Fruit fly (Drosophila melanogaster): ENCODE results near the gene Ack.
A peak's percentile ranks its signal among the peaks of the same experiment; 100 is the strongest.

Gene Ack

dm6 chr3L:4070221-4070995, 37.6 kb upstream of the Ack start (continued):
- TF ChIP-seq CG8290 (GFP tag; optimal IDR thresholded peaks at IDR 0.05) (no peak), CG8290 (tag; optimal IDR thresholded peaks at IDR 0.05) (peak in 1 of 2 experiments; percentile 96), twi (tag; optimal IDR thresholded peaks at IDR 0.05) (peak; percentile 33), ac (GFP tag; optimal IDR thresholded peaks at IDR 0.05) (peak; percentile 4), slou (GFP tag; optimal IDR thresholded peaks at IDR 0.05) (peak; percentile 83), Hey (tag; optimal IDR thresholded peaks at IDR 0.05) (peak; percentile 6), NfI (GFP tag; optimal IDR thresholded peaks at IDR 0.05) (peak; percentile 94), kni (GFP tag; optimal IDR thresholded peaks at IDR 0.05) (no peak), NC2α (GFP tag; optimal IDR thresholded peaks at IDR 0.05) (peak; percentile 72), D19B (GFP tag; optimal IDR thresholded peaks at IDR 0.05) (peak; percentile 98), Ada2b (GFP tag; IDR thresholded peaks at IDR 0.05) (peak; percentile 95), CG4404 (GFP tag; IDR thresholded peaks at IDR 0.05) (peak; percentile 75), Bteb2 (GFP tag; optimal IDR thresholded peaks at IDR 0.05) (peak; percentile 76), exex (tag; optimal IDR thresholded peaks at IDR 0.05) (peak; percentile 56), bigmax (GFP tag; optimal IDR thresholded peaks at IDR 0.05) (no peak), CG10565 (GFP tag; optimal IDR thresholded peaks at IDR 0.05) (peak; percentile 46), klu (GFP tag; IDR thresholded peaks at IDR 0.05) (peak; percentile 79), mld (GFP tag; IDR thresholded peaks at IDR 0.05; ENCODE audit: partially characterized antibody) (no peak), ems (GFP tag; optimal IDR thresholded peaks at IDR 0.05) (peak; percentile 47), CG17328 (GFP tag; IDR thresholded peaks at IDR 0.05) (peak; percentile 94), Kr (GFP tag; optimal IDR thresholded peaks at IDR 0.05) (no peak), Dfd (GFP tag; optimal IDR thresholded peaks at IDR 0.05) (no peak), CG34422 (GFP tag; IDR thresholded peaks at IDR 0.05) (peak; percentile 88), CG10959 (GFP tag; IDR thresholded peaks at IDR 0.05) (peak; percentile 73), tio (GFP tag; optimal IDR thresholded peaks at IDR 0.05) (peak; percentile 73), yki (optimal IDR thresholded peaks at IDR 0.05) (no peak), Xrp1 (GFP tag; IDR thresholded peaks at IDR 0.05) (peak; percentile 90), CG8765 (GFP tag; IDR thresholded peaks at IDR 0.05) (peak; percentile 65), C15 (GFP tag; IDR thresholded peaks at IDR 0.05) (peak; percentile 86), Fer2 (tag; optimal IDR thresholded peaks at IDR 0.05) (peak; percentile 64), CG12104 (GFP tag; optimal IDR thresholded peaks at IDR 0.05) (peak; percentile 46), CG10462 (GFP tag; optimal IDR thresholded peaks at IDR 0.05) (peak; percentile 36), CG7786 (GFP tag; optimal IDR thresholded peaks at IDR 0.05) (peak; percentile 93), CG31388 (GFP tag; optimal IDR thresholded peaks at IDR 0.05) (peak; percentile 53), Asciz (GFP tag; optimal IDR thresholded peaks at IDR 0.05) (peak; percentile 67), pros (GFP tag; optimal IDR thresholded peaks at IDR 0.05) (no peak), CG2129 (GFP tag; IDR thresholded peaks at IDR 0.05; ENCODE audit: partially characterized antibody) (no peak), CG14710 (tag; optimal IDR thresholded peaks at IDR 0.05) (no peak), ci (GFP tag; IDR thresholded peaks at IDR 0.05) (peak; percentile 98), Mes4 (GFP tag; optimal IDR thresholded peaks at IDR 0.05) (peak; percentile 79), Hmx (GFP tag; optimal IDR thresholded peaks at IDR 0.05) (peak; percentile 27), CG3163 (GFP tag; optimal IDR thresholded peaks at IDR 0.05) (peak; percentile 71), CG6272 (GFP tag; IDR thresholded peaks at IDR 0.05) (peak; percentile 78), ken (GFP tag; IDR thresholded peaks at IDR 0.05) (peak; percentile 94), CG34376 (GFP tag; optimal IDR thresholded peaks at IDR 0.05) (no peak), CG12155 (GFP tag; optimal IDR thresholded peaks at IDR 0.05) (peak; percentile 80), CG3995 (GFP tag; optimal IDR thresholded peaks at IDR 0.05) (peak; percentile 59), nerfin-2 (GFP tag; IDR thresholded peaks at IDR 0.05; ENCODE audit: partially characterized antibody) (no peak), grn (GFP tag; optimal IDR thresholded peaks at IDR 0.05) (no peak), NFAT (GFP tag; IDR thresholded peaks at IDR 0.05) (peak; percentile 87), CG9727 (GFP tag; optimal IDR thresholded peaks at IDR 0.05) (peak; percentile 84)

Data from whole organism, embryonic.